Worm (Caenorhabditis elegans) whole organism, L1 larva: ENCODE data around the gene prx-6.

ENCODE experiments used
- egl-27 ChIP-seq, 2 experiments: fragments of 150-350 bp in 1 of 2; sonication (generic microtip); optimal IDR thresholded peaks; 3 replicates each; lab custom pipeline; 2017 to 2018; ENCODE audit warnings: missing biosample characterization in 2 of 2, missing genetic modification characterization in 2 of 2, missing genetic modification reagents in 2 of 2
- lin-13 ChIP-seq: fragments of 150-350 bp; optimal IDR thresholded peaks from 2 replicates; lab custom pipeline; 2014; ENCODE audit warnings: missing biosample characterization, missing genetic modification reagents, missing genetic modification characterization
- lin-35 ChIP-seq, 2 experiments: fragments of 150-350 bp; optimal IDR thresholded peaks; 2 replicates each; lab custom pipeline; 2014; ENCODE audit warnings: missing biosample characterization in 2 of 2, missing genetic modification characterization in 2 of 2, missing genetic modification reagents in 2 of 2
- mdl-1 ChIP-seq, 2 experiments: fragments of 150-350 bp; optimal IDR thresholded peaks; 2 replicates each; lab custom pipeline; 2014 to 2017; ENCODE audit warnings: missing biosample characterization in 2 of 2, missing genetic modification characterization in 2 of 2, inconsistent platforms in 1 of 2
- nhr-237 ChIP-seq: fragments of 150-350 bp; optimal IDR thresholded peaks from 2 replicates; lab custom pipeline; 2014; ENCODE audit warnings: missing biosample characterization, missing genetic modification characterization
- nhr-76 ChIP-seq: sonication (generic microtip); optimal IDR thresholded peaks from 2 replicates; lab custom pipeline; 2017; ENCODE audit warnings: missing biosample characterization, missing genetic modification characterization
- nhr-77 ChIP-seq: fragments of 150-350 bp; optimal IDR thresholded peaks from 2 replicates; lab custom pipeline; 2014; ENCODE audit warnings: missing biosample characterization, missing genetic modification characterization
- tbx-2 ChIP-seq: sonication (generic microtip); optimal IDR thresholded peaks from 2 replicates; lab custom pipeline; 2016; ENCODE audit warnings: missing genetic modification characterization, missing compliant biosample characterization

- TF ChIP-seq nhr-77 (tag; lab: Kevin White, UChicago) = no peak
- TF ChIP-seq nhr-237 (tag; lab: Kevin White, UChicago) = no peak
- TF ChIP-seq mdl-1 (tag; optimal IDR thresholded peaks at IDR 0.05; lab: Kevin White, UChicago) = no peak
- no peak for TF ChIP-seq lin-13 (GFP tag; lab: Kevin White, UChicago)
- no peak for TF ChIP-seq egl-27 (tag; optimal IDR thresholded peaks at IDR 0.05; lab: Kevin White, UChicago)
- no peak for TF ChIP-seq tbx-2 (tag; lab: Kevin White, UChicago)
- no peak for TF ChIP-seq nhr-76 (tag; lab: Kevin White, UChicago)
- TF ChIP-seq lin-35 (GFP tag; optimal IDR thresholded peaks at IDR 0.05; lab: Kevin White, UChicago) = no peak
Measured at ce11 chrV:4672487-4672886, 47.4 kb downstream of the prx-6 start, which contains the start of gene K03B4.9.
